Worm (Caenorhabditis elegans) whole organism, L2 larva: ENCODE measurements around the gene F49C12.7.

ENCODE experiments used
- ama-1 ChIP-seq: fragments of 150-350 bp; optimal IDR thresholded peaks from 2 replicates; lab custom pipeline; 2018; ENCODE audit warnings: inconsistent platforms
- ceh-82 ChIP-seq: fragments of 150-350 bp; optimal IDR thresholded peaks from 2 replicates; lab custom pipeline; 2014; ENCODE audit warnings: missing biosample characterization, missing genetic modification characterization
- nhr-237 ChIP-seq: fragments of 150-350 bp; optimal IDR thresholded peaks from 2 replicates; lab custom pipeline; 2014; ENCODE audit warnings: missing biosample characterization, missing genetic modification characterization
- nhr-25 ChIP-seq: fragments of 150-350 bp; sonication (generic microtip); optimal IDR thresholded peaks from 3 replicates; lab custom pipeline; 2014; ENCODE audit warnings: missing biosample characterization, missing genetic modification characterization
- sma-3 ChIP-seq: sonication (generic microtip); optimal IDR thresholded peaks from 2 replicates; lab custom pipeline; 2016; ENCODE audit warnings: missing genetic modification reagents, missing genetic modification characterization, missing compliant biosample characterization
- ztf-1 ChIP-seq: fragments of 200-800 bp; sonication (Bioruptor generic); conservative IDR thresholded peaks from 2 replicates; pipeline ENCODE4 v1.3.6; 2022; ENCODE audit warnings: missing genetic modification characterization, missing compliant biosample characterization
- ztf-11 ChIP-seq: sonication (generic microtip); optimal IDR thresholded peaks from 2 replicates; lab custom pipeline; 2017; ENCODE audit warnings: missing biosample characterization, missing genetic modification characterization

DNA sequence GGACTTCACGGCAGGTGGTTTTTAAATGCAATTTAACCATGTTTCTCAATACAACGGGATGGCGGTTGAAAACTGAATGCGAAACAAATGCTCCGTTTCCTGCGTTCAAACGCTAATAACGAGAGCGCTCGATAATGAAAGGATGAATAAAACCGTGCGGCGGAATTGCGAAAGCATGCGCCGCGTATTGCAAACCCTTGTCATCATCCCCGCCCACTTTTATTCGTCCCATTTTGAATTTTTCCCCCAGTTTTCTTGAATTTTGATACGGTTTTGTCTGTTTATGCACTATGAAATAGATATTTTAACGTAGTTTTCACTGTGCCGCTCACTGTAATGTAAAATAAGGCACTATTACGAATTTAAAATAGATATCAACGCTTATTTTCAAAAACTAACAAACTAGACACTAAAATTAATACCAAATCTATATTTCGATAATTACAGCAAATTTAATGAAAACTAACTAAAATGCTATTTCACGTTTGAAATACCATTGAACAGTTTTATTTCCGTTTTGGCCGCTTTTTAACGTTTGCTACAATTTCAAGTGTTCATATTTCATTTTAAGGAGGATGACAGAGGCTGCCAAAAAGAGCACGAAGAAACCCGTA is 3.4 kb upstream of the F49C12.7 start, which contains the start of the genes F49C12.9 and rpn-7:
- no peak for TF ChIP-seq ama-1 (lab: Kevin White, UChicago)
- no peak for TF ChIP-seq ztf-1
- TF ChIP-seq ceh-82 (tag; lab: Kevin White, UChicago), result no peak
- no peak for TF ChIP-seq ztf-11 (tag; lab: Kevin White, UChicago)
- peak; percentile 6 for TF ChIP-seq sma-3
- no peak for TF ChIP-seq nhr-237 (tag; lab: Kevin White, UChicago)
- TF ChIP-seq nhr-25 (tag; lab: Kevin White, UChicago), result no peak
